Worm (Caenorhabditis elegans) whole organism, L3 larva: ENCODE data around the gene srw-101.
"Not testable (repeated sequence)": the region's sequence is repeated elsewhere in the genome, so short reads cannot be mapped to it uniquely, and the experiment has no call there.

Experiments used
- R02D3.7 ChIP-seq: fragments of 150-350 bp; optimal IDR thresholded peaks from 2 replicates; lab custom pipeline; 2014; ENCODE audit warnings: missing biosample characterization, missing genetic modification characterization
- ZK546.5 ChIP-seq: sonication (generic microtip); optimal IDR thresholded peaks from 2 replicates; lab custom pipeline; 2017; ENCODE audit warnings: missing biosample characterization, missing genetic modification characterization
- aly-2 ChIP-seq: fragments of 150-350 bp; optimal IDR thresholded peaks from 2 replicates; lab custom pipeline; 2014; ENCODE audit warnings: missing biosample characterization, missing genetic modification characterization
- ama-1 ChIP-seq: fragments of 150-350 bp; optimal IDR thresholded peaks from 2 replicates; lab custom pipeline; 2018
- ceh-16 ChIP-seq: sonication (generic microtip); optimal IDR thresholded peaks from 2 replicates; lab custom pipeline; 2017; ENCODE audit warnings: missing biosample characterization, missing genetic modification characterization
- ceh-28 ChIP-seq: fragments of 150-350 bp; optimal IDR thresholded peaks from 2 replicates; lab custom pipeline; 2014; ENCODE audit warnings: missing biosample characterization, missing genetic modification reagents, missing genetic modification characterization
- ceh-9 ChIP-seq: sonication (generic microtip); optimal IDR thresholded peaks from 2 replicates; lab custom pipeline; 2018; ENCODE audit warnings: missing biosample characterization, missing genetic modification characterization
- daf-12 ChIP-seq: fragments of 150-350 bp; optimal IDR thresholded peaks from 2 replicates; lab custom pipeline; 2014; ENCODE audit warnings: missing biosample characterization, missing genetic modification reagents, missing genetic modification characterization
- elt-3 ChIP-seq, 3 experiments: fragments of 150-350 bp in 1 of 3; sonication (generic microtip) in 2 of 3; optimal IDR thresholded peaks; 2 replicates in 2 of 3; 4 replicates in 1 of 3; lab custom pipeline; 2014 to 2017; ENCODE audit warnings: missing biosample characterization in 3 of 3, missing genetic modification characterization in 3 of 3
- eor-1 ChIP-seq, 2 experiments: fragments of 150-350 bp; optimal IDR thresholded peaks; 2 replicates each; lab custom pipeline; 2014 to 2018; ENCODE audit warnings: missing biosample characterization in 2 of 2, missing genetic modification characterization in 2 of 2
- fkh-2 ChIP-seq: fragments of 150-350 bp; optimal IDR thresholded peaks from 2 replicates; lab custom pipeline; 2014; ENCODE audit warnings: missing biosample characterization, missing genetic modification reagents, missing genetic modification characterization
- fos-1 ChIP-seq: fragments of 150-350 bp; optimal IDR thresholded peaks from 2 replicates; lab custom pipeline; 2014; ENCODE audit warnings: missing biosample characterization, missing genetic modification characterization
- hmg-11 ChIP-seq: sonication (generic microtip); optimal IDR thresholded peaks from 2 replicates; lab custom pipeline; 2016; ENCODE audit warnings: missing genetic modification characterization, missing compliant biosample characterization
- jun-1 ChIP-seq: fragments of 150-350 bp; optimal IDR thresholded peaks from 2 replicates; lab custom pipeline; 2014; ENCODE audit warnings: missing biosample characterization, missing genetic modification reagents, missing genetic modification characterization
- lin-15B ChIP-seq: fragments of 150-350 bp; optimal IDR thresholded peaks from 2 replicates; lab custom pipeline; 2014; ENCODE audit warnings: missing biosample characterization, missing genetic modification characterization
- lsy-12 ChIP-seq: sonication (generic microtip); optimal IDR thresholded peaks from 2 replicates; lab custom pipeline; 2016; ENCODE audit warnings: mild to moderate bottlenecking, missing genetic modification characterization, missing compliant biosample characterization
- mdl-1 ChIP-seq: fragments of 150-350 bp; optimal IDR thresholded peaks from 2 replicates; lab custom pipeline; 2014; ENCODE audit warnings: missing biosample characterization, missing genetic modification characterization
- mml-1 ChIP-seq: fragments of 150-350 bp; sonication (generic microtip); optimal IDR thresholded peaks from 3 replicates; lab custom pipeline; 2014; ENCODE audit warnings: missing biosample characterization, missing genetic modification characterization
- nfya-1 ChIP-seq: sonication (generic microtip); optimal IDR thresholded peaks from 2 replicates; lab custom pipeline; 2017; ENCODE audit warnings: missing genetic modification characterization, mild to moderate bottlenecking, missing compliant biosample characterization, antibody characterized with exemption, moderate library complexity; ENCODE audit not compliant: insufficient read depth
- nhr-11 ChIP-seq: fragments of 150-350 bp; optimal IDR thresholded peaks from 2 replicates; lab custom pipeline; 2014; ENCODE audit warnings: missing biosample characterization, missing genetic modification characterization
- nhr-12 ChIP-seq: fragments of 150-350 bp; optimal IDR thresholded peaks from 2 replicates; lab custom pipeline; 2014; ENCODE audit warnings: missing biosample characterization, missing genetic modification characterization
- nhr-23 ChIP-seq: fragments of 150-350 bp; optimal IDR thresholded peaks from 2 replicates; lab custom pipeline; 2014; ENCODE audit warnings: missing biosample characterization, missing genetic modification reagents, missing genetic modification characterization
- nhr-237 ChIP-seq: fragments of 150-350 bp; optimal IDR thresholded peaks from 2 replicates; lab custom pipeline; 2014; ENCODE audit warnings: missing biosample characterization, missing genetic modification characterization
- nhr-67 ChIP-seq: fragments of 150-350 bp; optimal IDR thresholded peaks from 2 replicates; lab custom pipeline; 2014; ENCODE audit warnings: missing biosample characterization, missing genetic modification characterization
- nhr-76 ChIP-seq: fragments of 150-350 bp; sonication (generic microtip); optimal IDR thresholded peaks from 5 replicates; lab custom pipeline; 2014; ENCODE audit warnings: missing biosample characterization, missing genetic modification characterization
- pqm-1 ChIP-seq: fragments of 150-350 bp; optimal IDR thresholded peaks from 2 replicates; lab custom pipeline; 2017; ENCODE audit warnings: missing biosample characterization, missing genetic modification characterization, inconsistent platforms
- sea-2 ChIP-seq: fragments of 150-350 bp; sonication (generic microtip); optimal IDR thresholded peaks from 4 replicates; lab custom pipeline; 2014; ENCODE audit warnings: missing biosample characterization, missing genetic modification reagents, missing genetic modification characterization
- skn-1 ChIP-seq: fragments of 150-350 bp; optimal IDR thresholded peaks from 2 replicates; lab custom pipeline; 2014; ENCODE audit warnings: missing biosample characterization, missing genetic modification characterization
- snpc-4 ChIP-seq: fragments of 150-350 bp; optimal IDR thresholded peaks from 2 replicates; lab custom pipeline; 2014; ENCODE audit warnings: missing biosample characterization, missing genetic modification characterization
- tbx-2 ChIP-seq: sonication (generic microtip); optimal IDR thresholded peaks from 2 replicates; lab custom pipeline; 2016; ENCODE audit warnings: mild to moderate bottlenecking, missing genetic modification characterization, missing compliant biosample characterization
- unc-39 ChIP-seq: sonication (generic microtip); optimal IDR thresholded peaks from 4 replicates; lab custom pipeline; 2017; ENCODE audit warnings: missing biosample characterization, missing genetic modification characterization
- ztf-11 ChIP-seq: fragments of 150-350 bp; optimal IDR thresholded peaks from 2 replicates; lab custom pipeline; 2014; ENCODE audit warnings: missing biosample characterization, missing genetic modification characterization
- ztf-4 ChIP-seq: fragments of 150-350 bp; optimal IDR thresholded peaks from 2 replicates; lab custom pipeline; 2014; ENCODE audit warnings: missing biosample characterization, missing genetic modification characterization

Gene srw-101

DNA sequence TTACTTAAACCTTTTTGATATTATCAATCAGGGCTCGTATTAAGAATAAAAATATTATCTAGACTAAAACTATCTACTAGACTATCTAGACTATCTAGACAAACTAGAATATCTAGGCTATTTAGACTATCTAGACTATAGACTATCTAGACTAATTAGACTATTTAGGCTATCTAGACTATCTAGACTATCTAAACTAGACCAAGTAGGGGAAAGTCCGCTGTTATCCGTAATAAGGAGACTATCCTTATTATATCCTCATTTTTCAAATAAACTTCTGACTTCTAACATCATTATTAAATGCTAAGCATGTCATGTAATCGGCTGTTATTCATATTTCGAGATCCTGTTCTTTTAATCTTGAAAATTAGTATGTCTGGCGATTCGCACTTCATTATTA, at the start of gene srw-101:
srw-101 (plus strand) TSS at position 301 of the 400 bp plus-strand sequence.
- no peak for TF ChIP-seq lsy-12 (tag; lab: Kevin White, UChicago)
- TF ChIP-seq ceh-9 = no peak
- TF ChIP-seq aly-2 (tag; lab: Kevin White, UChicago) = no peak
- no peak for TF ChIP-seq ama-1 (lab: Kevin White, UChicago)
- TF ChIP-seq elt-3 (tag; optimal IDR thresholded peaks at IDR 0.05; lab: Kevin White, UChicago) = no peak
- no peak for TF ChIP-seq fos-1 (tag; lab: Kevin White, UChicago)
- no peak for TF ChIP-seq hmg-11 (tag; lab: Kevin White, UChicago)
- TF ChIP-seq nhr-11 = no peak
- no peak for TF ChIP-seq pqm-1 (tag; lab: Kevin White, UChicago)
- TF ChIP-seq nhr-76 (tag; lab: Kevin White, UChicago) = no peak
- TF ChIP-seq ceh-16 = no peak
- TF ChIP-seq lin-15B (tag; lab: Kevin White, UChicago) = no peak
- TF ChIP-seq nhr-67 = no peak
- no peak for TF ChIP-seq snpc-4
- no peak for TF ChIP-seq unc-39 (tag; lab: Kevin White, UChicago)

ce11 chrV:1678228-1678627, 43.8 kb upstream of the srw-101 start, which contains the start of gene srw-98:
Gene srw-98, minus strand, starts transcription at chrV:1678328.
- TF ChIP-seq ceh-28 (tag; lab: Kevin White, UChicago) = no peak
- TF ChIP-seq nhr-67 = no peak
- TF ChIP-seq mml-1 = no peak
- TF ChIP-seq nfya-1 (tag; lab: Kevin White, UChicago) = no peak
- no peak for TF ChIP-seq nhr-12
- TF ChIP-seq ceh-9 = no peak
- no peak for TF ChIP-seq aly-2 (tag; lab: Kevin White, UChicago)
- no peak for TF ChIP-seq tbx-2 (tag; lab: Kevin White, UChicago)
- TF ChIP-seq eor-1 (tag; optimal IDR thresholded peaks at IDR 0.05; lab: Kevin White, UChicago) = no peak
- no peak for TF ChIP-seq sea-2 (GFP tag; lab: Kevin White, UChicago)
- TF ChIP-seq, all 47 proteins: peak for 0

- TF ChIP-seq skn-1 (no peak), daf-12 (no peak), ceh-28 (tag; lab: Kevin White, UChicago) (no peak)
- TF ChIP-seq, all 47 proteins: peak for 0
These were observed 41.3 kb upstream of the srw-101 start, which contains the start of gene srw-91 for ce11 chrV:1680770-1681169. Gene srw-91, minus strand, starts transcription at chrV:1680870.

ce11 chrV:1682279-1682678, 39.8 kb upstream of the srw-101 start, which contains the start of gene srh-3:
Gene srh-3, plus strand, starts transcription at chrV:1682579.
- no peak for TF ChIP-seq pqm-1 (tag; lab: Kevin White, UChicago)
- no peak for TF ChIP-seq R02D3.7 (tag; lab: Kevin White, UChicago)
- no peak for TF ChIP-seq ztf-11 (tag; lab: Kevin White, UChicago)
- no peak for TF ChIP-seq fkh-2
- TF ChIP-seq mdl-1 (tag; lab: Kevin White, UChicago) = no peak
- TF ChIP-seq ztf-4 (tag; lab: Kevin White, UChicago) = no peak
- TF ChIP-seq, all 47 proteins: peak for 0

ce11 chrV:1685328-1685727, 36.7 kb upstream of the srw-101 start, which contains the start of gene srh-5:
Gene srh-5, plus strand, starts transcription at chrV:1685628.
- no peak for TF ChIP-seq jun-1
- TF ChIP-seq R02D3.7 (tag; lab: Kevin White, UChicago) = no peak
- TF ChIP-seq, all 47 proteins: peak for 0

DNA sequence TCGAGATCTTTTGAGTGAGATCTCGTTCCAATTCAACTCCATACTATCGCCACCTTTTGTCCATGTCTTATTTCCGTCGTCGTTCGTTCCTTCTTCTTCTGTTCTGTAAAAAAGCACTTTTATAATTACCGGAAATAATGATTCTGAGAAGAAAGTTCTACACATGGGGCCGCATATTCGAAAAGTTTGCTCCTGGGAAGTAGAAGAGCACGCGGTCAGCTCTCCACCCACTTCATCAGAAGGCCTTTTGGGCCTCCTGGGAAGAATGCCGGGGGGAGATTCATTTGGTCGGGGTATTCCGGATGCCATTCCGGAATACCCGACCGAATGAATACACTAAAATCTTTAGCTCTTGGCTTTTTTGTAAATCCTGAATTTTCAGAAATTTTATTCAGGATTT, 29.6 kb upstream of the srw-101 start, which contains the start of gene Y46H3C.5:
Y46H3C.5 (minus strand) TSS at position 2 of the 400 bp plus-strand sequence.
- TF ChIP-seq nhr-76 (tag; lab: Kevin White, UChicago); hmg-11 (tag; lab: Kevin White, UChicago); fkh-2: not testable (repeated sequence)

- not testable (repeated sequence) for TF ChIP-seq nhr-237 (tag; lab: Kevin White, UChicago); ZK546.5; nhr-23 (tag; lab: Kevin White, UChicago)
- TF ChIP-seq, all 47 proteins: peak for 0; not testable (repeated sequence) for 47
These were observed 28.2 kb upstream of the srw-101 start, which contains the start of gene Y46H3C.7 for ce11 chrV:1693876-1694275. Gene Y46H3C.7, minus strand, starts transcription at chrV:1694022.
